Fruit fly (Drosophila melanogaster) whole organism, adult: Measurements from ENCODE around the gene Ifrd1.

Experiments used
- CG11617 ChIP-seq: fragments of 200-800 bp; sonication (Bioruptor generic); optimal IDR thresholded peaks from 2 replicates; lab custom pipeline; 2017; ENCODE audit warnings: mild to moderate bottlenecking, missing biosample characterization, missing genetic modification reagents, missing genetic modification characterization
- CG12768 ChIP-seq: fragments of 200-800 bp; sonication (Bioruptor generic); optimal IDR thresholded peaks from 2 replicates; lab custom pipeline; 2017; ENCODE audit warnings: missing biosample characterization, missing genetic modification characterization, mild to moderate bottlenecking, moderate library complexity, missing genetic modification reagents
- CG14711 ChIP-seq: fragments of 200-800 bp; sonication (Bioruptor generic); optimal IDR thresholded peaks from 2 replicates; lab custom pipeline; 2018; ENCODE audit warnings: missing biosample characterization, mild to moderate bottlenecking, missing genetic modification characterization, moderate library complexity
- CG7045 ChIP-seq: fragments of 200-800 bp; sonication (Bioruptor generic); optimal IDR thresholded peaks from 2 replicates; lab custom pipeline; 2017; ENCODE audit warnings: missing biosample characterization, mild to moderate bottlenecking, missing genetic modification characterization
- Crg-1 ChIP-seq: fragments of 200-800 bp; sonication (Bioruptor generic); optimal IDR thresholded peaks from 2 replicates; lab custom pipeline; 2016; ENCODE audit warnings: missing biosample characterization, missing genetic modification characterization
- Hr96 ChIP-seq: fragments of 200-800 bp; sonication (Bioruptor generic); optimal IDR thresholded peaks from 2 replicates; lab custom pipeline; 2016; ENCODE audit warnings: missing biosample characterization, missing genetic modification characterization
- Mnt ChIP-seq: fragments of 200-800 bp; sonication (Bioruptor generic); optimal IDR thresholded peaks from 2 replicates; lab custom pipeline; 2016; ENCODE audit warnings: missing biosample characterization, mild to moderate bottlenecking, missing genetic modification characterization
- kay ChIP-seq: fragments of 200-800 bp; sonication (Bioruptor generic); peaks from one replicate; lab custom pipeline; 2016; ENCODE audit warnings: missing biosample characterization, missing genetic modification characterization, borderline replicate concordance
- pad ChIP-seq: fragments of 200-800 bp; sonication (Bioruptor generic); optimal IDR thresholded peaks from 3 replicates; lab custom pipeline; 2017; ENCODE audit warnings: missing biosample characterization, missing genetic modification characterization, mild to moderate bottlenecking, moderate library complexity, missing genetic modification reagents
- tj ChIP-seq: fragments of 200-800 bp; sonication (Bioruptor generic); optimal IDR thresholded peaks from 3 replicates; lab custom pipeline; 2017; ENCODE audit warnings: missing biosample characterization, mild to moderate bottlenecking, missing genetic modification characterization, moderate library complexity

DNA sequence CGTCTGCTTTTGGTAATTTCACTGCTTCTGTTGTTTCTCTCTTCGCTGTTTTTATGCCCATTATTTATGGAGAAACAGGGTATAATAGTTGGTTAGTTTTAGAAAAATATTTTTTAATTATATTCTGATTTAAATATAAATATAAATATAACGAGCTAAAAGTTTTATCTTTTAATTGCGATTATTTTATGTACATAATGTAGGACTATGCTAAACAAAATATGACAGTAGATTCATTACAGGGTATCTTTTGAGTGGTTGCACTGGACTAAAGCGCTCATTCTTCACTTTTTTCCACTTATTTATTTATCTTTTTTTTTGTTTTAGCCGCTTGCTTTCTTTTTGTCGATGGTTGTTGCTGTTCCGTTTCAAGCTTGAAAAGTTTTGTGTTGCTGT is 30.8 kb upstream of the Ifrd1 start:
- TF ChIP-seq kay (no peak), pad (GFP tag; lab: Kevin White, UChicago) (no peak), tj (GFP tag; lab: Kevin White, UChicago) (peak; percentile 69), CG14711 (tag; lab: Kevin White, UChicago) (peak; percentile 68), Hr96 (GFP tag; lab: Kevin White, UChicago) (no peak), Crg-1 (GFP tag; lab: Kevin White, UChicago) (no peak), CG12768 (no peak), CG7045 (GFP tag; lab: Kevin White, UChicago) (no peak), Mnt (no peak), CG11617 (no peak)
